Fruit fly (Drosophila melanogaster): ENCODE measurements around the gene CG10383.

The CG10383 gene

DNA sequence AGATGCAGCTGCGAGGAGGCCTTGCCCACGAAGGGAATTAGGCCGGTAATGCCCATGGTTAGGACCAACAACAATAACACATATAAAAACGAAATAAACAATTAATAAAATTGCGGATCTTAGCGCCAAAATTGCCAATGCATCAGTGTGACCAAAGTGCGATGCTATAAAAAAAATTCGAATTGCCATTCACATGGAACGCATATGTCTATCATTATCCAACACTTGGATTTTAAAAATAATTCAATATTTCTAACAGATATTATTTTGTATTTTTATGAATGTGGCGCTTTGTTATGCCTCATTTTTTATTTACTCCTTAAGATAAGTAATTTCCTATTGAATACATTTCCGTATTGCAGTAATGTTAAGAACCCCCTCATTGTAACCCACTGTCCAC is 13.5 kb downstream of the CG10383 start, which contains the start of gene tos:
tos (minus strand) TSS at position 173 of the 400 bp plus-strand sequence.
- TF ChIP-seq Rel (GFP tag; optimal IDR thresholded peaks at IDR 0.05): no peak
- TF ChIP-seq Rel (tag; optimal IDR thresholded peaks at IDR 0.05): peak; percentile 7
- TF ChIP-seq Myc (optimal IDR thresholded peaks at IDR 0.05): peak; percentile 14
- TF ChIP-seq CG32264 (GFP tag; optimal IDR thresholded peaks at IDR 0.05): no peak

DNA sequence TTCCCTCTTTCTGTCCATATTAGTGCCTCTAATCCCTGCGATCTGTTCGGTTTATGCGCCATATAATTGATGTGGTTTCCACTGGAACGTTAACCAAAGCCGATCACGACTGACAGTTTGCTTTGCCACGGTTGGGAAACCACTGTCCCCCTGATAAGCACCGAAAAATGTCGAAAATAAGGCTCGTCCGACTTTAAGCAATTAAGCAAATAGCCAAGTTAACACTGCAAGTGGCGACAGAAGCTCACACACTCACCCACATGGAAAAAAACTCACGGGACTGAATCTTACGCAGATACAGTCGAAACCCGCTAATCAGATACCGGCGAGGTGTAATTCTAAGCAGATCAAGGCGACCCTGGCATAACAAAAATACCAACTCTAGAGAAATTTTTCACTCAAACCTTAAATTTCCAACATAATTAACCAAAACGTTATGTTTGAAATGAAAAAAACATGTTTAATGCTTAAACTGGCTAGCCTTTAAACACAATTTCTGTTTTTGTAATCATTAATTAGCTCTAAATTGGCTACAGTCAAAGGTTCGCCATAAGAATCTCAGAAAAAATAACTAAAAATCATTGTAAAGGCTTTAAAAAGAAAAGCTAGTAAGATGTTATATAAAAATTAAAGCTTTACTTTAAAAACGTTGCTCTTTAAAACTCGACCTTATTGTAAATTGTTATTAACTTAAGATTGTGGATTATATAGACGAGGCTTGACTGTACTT is 17.3 kb downstream of the CG10383 start:
- TF ChIP-seq Hnf4 (GFP tag; optimal IDR thresholded peaks at IDR 0.05): peak; percentile 52
- no peak for TF ChIP-seq tai (GFP tag; optimal IDR thresholded peaks at IDR 0.05)
- no peak for TF ChIP-seq sage (GFP tag; optimal IDR thresholded peaks at IDR 0.05)
- no peak for TF ChIP-seq Rel (GFP tag; optimal IDR thresholded peaks at IDR 0.05)
- TF ChIP-seq Rel (tag; optimal IDR thresholded peaks at IDR 0.05): peak; percentile 51
- TF ChIP-seq fru (GFP tag; optimal IDR thresholded peaks at IDR 0.05): peak; percentile 56
- TF ChIP-seq dsf (GFP tag; optimal IDR thresholded peaks at IDR 0.05; ENCODE audit: borderline replicate concordance): no peak
- TF ChIP-seq Abd-B (GFP tag; optimal IDR thresholded peaks at IDR 0.05): no peak
- peak; percentile 70 for TF ChIP-seq Sp1 (GFP tag; optimal IDR thresholded peaks at IDR 0.05)
- TF ChIP-seq pan (optimal IDR thresholded peaks at IDR 0.05): no peak
- TF ChIP-seq ey (GFP tag; optimal IDR thresholded peaks at IDR 0.05): peak; percentile 64
- TF ChIP-seq usp (GFP tag; optimal IDR thresholded peaks at IDR 0.05): no peak
- peak; percentile 67 for TF ChIP-seq Hr83 (GFP tag; optimal IDR thresholded peaks at IDR 0.05; ENCODE audit: poor library complexity, severe bottlenecking)
- peak; percentile 77 for TF ChIP-seq HLH106 (tag; optimal IDR thresholded peaks at IDR 0.05)
- TF ChIP-seq br (GFP tag; optimal IDR thresholded peaks at IDR 0.05): peak; percentile 55
- no peak for TF ChIP-seq CG32264 (GFP tag; optimal IDR thresholded peaks at IDR 0.05)
- no peak for TF ChIP-seq CrebA (GFP tag; optimal IDR thresholded peaks at IDR 0.05; ENCODE audit: borderline replicate concordance)
- peak; percentile 62 for TF ChIP-seq OdsH (GFP tag; optimal IDR thresholded peaks at IDR 0.05)
- TF ChIP-seq Mio (GFP tag; optimal IDR thresholded peaks at IDR 0.05): no peak
- TF ChIP-seq Jra (GFP tag; optimal IDR thresholded peaks at IDR 0.05): peak; percentile 26
- TF ChIP-seq Vsx2 (GFP tag; optimal IDR thresholded peaks at IDR 0.05; ENCODE audit: partially characterized antibody): peak; percentile 23
- TF ChIP-seq jim (GFP tag; optimal IDR thresholded peaks at IDR 0.05): no peak
- TF ChIP-seq Dfd (GFP tag; optimal IDR thresholded peaks at IDR 0.05): no peak
- TF ChIP-seq CG9705 (GFP tag; optimal IDR thresholded peaks at IDR 0.05): peak; percentile 44
- TF ChIP-seq lola (GFP tag; optimal IDR thresholded peaks at IDR 0.05): no peak
- TF ChIP-seq dl (GFP tag; optimal IDR thresholded peaks at IDR 0.05; ENCODE audit: insufficient read depth in 1 of 2, partially characterized antibody in 2 of 2): no peak
- TF ChIP-seq Dif (GFP tag; optimal IDR thresholded peaks at IDR 0.05; ENCODE audit: partially characterized antibody): no peak
- TF ChIP-seq sv (GFP tag; optimal IDR thresholded peaks at IDR 0.05): peak; percentile 18
- no peak for TF ChIP-seq brk (GFP tag; optimal IDR thresholded peaks at IDR 0.05)
- TF ChIP-seq foxo (GFP tag; optimal IDR thresholded peaks at IDR 0.05): peak in 1 of 2 experiments; percentile 54
- TF ChIP-seq dmrt93B (GFP tag; optimal IDR thresholded peaks at IDR 0.05): peak; percentile 65
- TF ChIP-seq GATAd (GFP tag; optimal IDR thresholded peaks at IDR 0.05): no peak
- TF ChIP-seq Hr78 (GFP tag; optimal IDR thresholded peaks at IDR 0.05): no peak
- peak; percentile 77 for TF ChIP-seq woc (GFP tag; optimal IDR thresholded peaks at IDR 0.05)
- TF ChIP-seq Myc (optimal IDR thresholded peaks at IDR 0.05): no peak
- no peak for TF ChIP-seq N (GFP tag; optimal IDR thresholded peaks at IDR 0.05)
- TF ChIP-seq psq (GFP tag; optimal IDR thresholded peaks at IDR 0.05): peak; percentile 61
- peak; percentile 68 for TF ChIP-seq rgr (GFP tag; optimal IDR thresholded peaks at IDR 0.05)
- TF ChIP-seq h (GFP tag; optimal IDR thresholded peaks at IDR 0.05): no peak
